Worm (Caenorhabditis elegans) whole organism, L3 larva: ENCODE data around the gene npr-27.

ENCODE experiments used
- R02D3.7 ChIP-seq: fragments of 150-350 bp; optimal IDR thresholded peaks from 2 replicates; lab custom pipeline; 2014; ENCODE audit warnings: missing biosample characterization, missing genetic modification characterization
- ZK546.5 ChIP-seq: sonication (generic microtip); optimal IDR thresholded peaks from 2 replicates; lab custom pipeline; 2017; ENCODE audit warnings: missing biosample characterization, missing genetic modification characterization
- aly-2 ChIP-seq: fragments of 150-350 bp; optimal IDR thresholded peaks from 2 replicates; lab custom pipeline; 2014; ENCODE audit warnings: missing biosample characterization, missing genetic modification characterization
- ama-1 ChIP-seq: fragments of 150-350 bp; optimal IDR thresholded peaks from 2 replicates; lab custom pipeline; 2018
- ceh-9 ChIP-seq: sonication (generic microtip); optimal IDR thresholded peaks from 2 replicates; lab custom pipeline; 2018; ENCODE audit warnings: missing biosample characterization, missing genetic modification characterization
- egl-27 ChIP-seq: sonication (generic microtip); optimal IDR thresholded peaks from 4 replicates; lab custom pipeline; 2017; ENCODE audit warnings: missing biosample characterization, missing genetic modification reagents, missing genetic modification characterization
- egl-5 ChIP-seq: fragments of 150-350 bp; optimal IDR thresholded peaks from 2 replicates; lab custom pipeline; 2017; ENCODE audit warnings: missing biosample characterization, missing genetic modification reagents, missing genetic modification characterization, inconsistent platforms
- elt-2 ChIP-seq: sonication (generic microtip); optimal IDR thresholded peaks from 2 replicates; lab custom pipeline; 2016; ENCODE audit warnings: missing genetic modification reagents, mild to moderate bottlenecking, missing genetic modification characterization, missing compliant biosample characterization
- eor-1 ChIP-seq, 2 experiments: fragments of 150-350 bp; optimal IDR thresholded peaks; 2 replicates each; lab custom pipeline; 2014 to 2018; ENCODE audit warnings: missing biosample characterization in 2 of 2, missing genetic modification characterization in 2 of 2
- fkh-10 ChIP-seq: sonication (generic microtip); optimal IDR thresholded peaks from 2 replicates; lab custom pipeline; 2017; ENCODE audit warnings: missing biosample characterization, missing genetic modification reagents, missing genetic modification characterization
- fkh-2 ChIP-seq: fragments of 150-350 bp; optimal IDR thresholded peaks from 2 replicates; lab custom pipeline; 2014; ENCODE audit warnings: missing biosample characterization, missing genetic modification reagents, missing genetic modification characterization
- jun-1 ChIP-seq: fragments of 150-350 bp; optimal IDR thresholded peaks from 2 replicates; lab custom pipeline; 2014; ENCODE audit warnings: missing biosample characterization, missing genetic modification reagents, missing genetic modification characterization
- lin-15B ChIP-seq: fragments of 150-350 bp; optimal IDR thresholded peaks from 2 replicates; lab custom pipeline; 2014; ENCODE audit warnings: missing biosample characterization, missing genetic modification characterization
- mdl-1 ChIP-seq: fragments of 150-350 bp; optimal IDR thresholded peaks from 2 replicates; lab custom pipeline; 2014; ENCODE audit warnings: missing biosample characterization, missing genetic modification characterization
- mml-1 ChIP-seq: fragments of 150-350 bp; sonication (generic microtip); optimal IDR thresholded peaks from 3 replicates; lab custom pipeline; 2014; ENCODE audit warnings: missing biosample characterization, missing genetic modification characterization
- nhr-11 ChIP-seq: fragments of 150-350 bp; optimal IDR thresholded peaks from 2 replicates; lab custom pipeline; 2014; ENCODE audit warnings: missing biosample characterization, missing genetic modification characterization
- nhr-12 ChIP-seq: fragments of 150-350 bp; optimal IDR thresholded peaks from 2 replicates; lab custom pipeline; 2014; ENCODE audit warnings: missing biosample characterization, missing genetic modification characterization
- nhr-23 ChIP-seq: fragments of 150-350 bp; optimal IDR thresholded peaks from 2 replicates; lab custom pipeline; 2014; ENCODE audit warnings: missing biosample characterization, missing genetic modification reagents, missing genetic modification characterization
- nhr-28 ChIP-seq: fragments of 150-350 bp; optimal IDR thresholded peaks from 2 replicates; lab custom pipeline; 2014; ENCODE audit warnings: missing biosample characterization, missing genetic modification characterization
- nhr-67 ChIP-seq: fragments of 150-350 bp; optimal IDR thresholded peaks from 2 replicates; lab custom pipeline; 2014; ENCODE audit warnings: missing biosample characterization, missing genetic modification characterization
- nhr-76 ChIP-seq: fragments of 150-350 bp; sonication (generic microtip); optimal IDR thresholded peaks from 5 replicates; lab custom pipeline; 2014; ENCODE audit warnings: missing biosample characterization, missing genetic modification characterization
- nhr-77 ChIP-seq: fragments of 150-350 bp; optimal IDR thresholded peaks from 2 replicates; lab custom pipeline; 2014; ENCODE audit warnings: missing biosample characterization, missing genetic modification characterization
- pha-4 ChIP-seq: fragments of 150-350 bp; optimal IDR thresholded peaks from 2 replicates; lab custom pipeline; 2014; ENCODE audit warnings: missing biosample characterization, missing genetic modification reagents, missing genetic modification characterization
- pqm-1 ChIP-seq: fragments of 150-350 bp; optimal IDR thresholded peaks from 2 replicates; lab custom pipeline; 2017; ENCODE audit warnings: missing biosample characterization, missing genetic modification characterization, inconsistent platforms
- sea-2 ChIP-seq: fragments of 150-350 bp; sonication (generic microtip); optimal IDR thresholded peaks from 4 replicates; lab custom pipeline; 2014; ENCODE audit warnings: missing biosample characterization, missing genetic modification reagents, missing genetic modification characterization
- skn-1 ChIP-seq: fragments of 150-350 bp; optimal IDR thresholded peaks from 2 replicates; lab custom pipeline; 2014; ENCODE audit warnings: missing biosample characterization, missing genetic modification characterization
- tbx-2 ChIP-seq: sonication (generic microtip); optimal IDR thresholded peaks from 2 replicates; lab custom pipeline; 2016; ENCODE audit warnings: mild to moderate bottlenecking, missing genetic modification characterization, missing compliant biosample characterization
- unc-39 ChIP-seq: sonication (generic microtip); optimal IDR thresholded peaks from 4 replicates; lab custom pipeline; 2017; ENCODE audit warnings: missing biosample characterization, missing genetic modification characterization
- unc-62 ChIP-seq: fragments of 150-350 bp; sonication (generic microtip); optimal IDR thresholded peaks from 4 replicates; lab custom pipeline; 2014; ENCODE audit warnings: missing biosample characterization, missing genetic modification reagents, missing genetic modification characterization
- ztf-11 ChIP-seq: fragments of 150-350 bp; optimal IDR thresholded peaks from 2 replicates; lab custom pipeline; 2014; ENCODE audit warnings: missing biosample characterization, missing genetic modification characterization

Gene npr-27

ce11 chrIV:7325698-7326097 is 20.3 kb downstream of the npr-27 start:
- TF ChIP-seq nhr-11 (no peak), sea-2 (GFP tag; lab: Kevin White, UChicago) (no peak), egl-27 (tag; lab: Kevin White, UChicago) (no peak), pqm-1 (tag; lab: Kevin White, UChicago) (peak; percentile 88), elt-2 (tag; lab: Kevin White, UChicago) (peak; percentile 74)

- TF ChIP-seq elt-2 (tag; lab: Kevin White, UChicago) (peak; percentile 95), aly-2 (tag; lab: Kevin White, UChicago) (no peak), jun-1 (tag; lab: Kevin White, UChicago) (peak; percentile 39), nhr-67 (tag; lab: Kevin White, UChicago) (no peak), mdl-1 (no peak), pqm-1 (tag; lab: Kevin White, UChicago) (peak; percentile 92)
Measured at ce11 chrIV:7326613-7327149, 21.3 kb downstream of the npr-27 start, which contains the start of gene ifo-1. ifo-1 (minus strand) TSS chrIV:7326663.

- TF ChIP-seq pqm-1 (tag; lab: Kevin White, UChicago) = peak; percentile 41
- no peak for TF ChIP-seq egl-5
- peak; percentile 49 for TF ChIP-seq elt-2 (tag; lab: Kevin White, UChicago)
Measured at ce11 chrIV:7328918-7329317, 23.5 kb downstream of the npr-27 start, which contains the start of gene sqst-2. sqst-2 (minus strand) TSS chrIV:7328975.

- TF ChIP-seq sea-2 (GFP tag; lab: Kevin White, UChicago) = no peak
- TF ChIP-seq egl-27 (tag; lab: Kevin White, UChicago) = no peak
- no peak for TF ChIP-seq ZK546.5 (tag; lab: Kevin White, UChicago)
- TF ChIP-seq nhr-76 = no peak
- no peak for TF ChIP-seq fkh-2 (tag; lab: Kevin White, UChicago)
- TF ChIP-seq tbx-2 (tag; lab: Kevin White, UChicago) = no peak
- TF ChIP-seq nhr-77 (tag; lab: Kevin White, UChicago) = no peak
- TF ChIP-seq, all 47 proteins: peak for 0
Measured at ce11 chrIV:7332695-7333094, 27.3 kb downstream of the npr-27 start, which contains the start of gene ocr-4. ocr-4 (minus strand) TSS chrIV:7332795.

- TF ChIP-seq lin-15B (tag; lab: Kevin White, UChicago) (no peak), pha-4 (tag; lab: Kevin White, UChicago) (no peak), unc-62 (GFP tag; lab: Kevin White, UChicago) (no peak), nhr-67 (tag; lab: Kevin White, UChicago) (no peak), ceh-9 (tag; lab: Kevin White, UChicago) (no peak), sea-2 (GFP tag; lab: Kevin White, UChicago) (no peak), egl-5 (no peak), ZK546.5 (tag; lab: Kevin White, UChicago) (no peak), R02D3.7 (tag; lab: Kevin White, UChicago) (no peak), ama-1 (lab: Kevin White, UChicago) (no peak), ztf-11 (tag; lab: Kevin White, UChicago) (no peak), nhr-28 (tag; lab: Kevin White, UChicago) (no peak), tbx-2 (tag; lab: Kevin White, UChicago) (no peak), pqm-1 (tag; lab: Kevin White, UChicago) (no peak)
Measured at ce11 chrIV:7338042-7338441, 32.6 kb downstream of the npr-27 start.

- no peak for TF ChIP-seq nhr-12
- TF ChIP-seq unc-39 (tag; lab: Kevin White, UChicago) = no peak
- no peak for TF ChIP-seq nhr-11
- no peak for TF ChIP-seq ztf-11 (tag; lab: Kevin White, UChicago)
- TF ChIP-seq ceh-9 (tag; lab: Kevin White, UChicago) = no peak
- no peak for TF ChIP-seq nhr-28 (tag; lab: Kevin White, UChicago)
- no peak for TF ChIP-seq fkh-2 (tag; lab: Kevin White, UChicago)
- TF ChIP-seq pha-4 (tag; lab: Kevin White, UChicago) = no peak
- TF ChIP-seq skn-1 = no peak
- no peak for TF ChIP-seq elt-2 (tag; lab: Kevin White, UChicago)
- no peak for TF ChIP-seq nhr-23 (tag; lab: Kevin White, UChicago)
- TF ChIP-seq mml-1 = no peak
- TF ChIP-seq egl-27 (tag; lab: Kevin White, UChicago) = no peak
- TF ChIP-seq eor-1 (tag; optimal IDR thresholded peaks at IDR 0.05; lab: Kevin White, UChicago) = no peak
- TF ChIP-seq fkh-10 (GFP tag; lab: Kevin White, UChicago) = no peak
- no peak for TF ChIP-seq aly-2 (tag; lab: Kevin White, UChicago)
- TF ChIP-seq, all 47 proteins: peak for 0
Measured at ce11 chrIV:7339095-7339494, 33.7 kb downstream of the npr-27 start.
